Worm (Caenorhabditis elegans) whole organism, young adult: ENCODE data around the gene T04F3.1.

ENCODE experiments used
- B0035.1 ChIP-seq: sonication (generic microtip); optimal IDR thresholded peaks from 2 replicates; lab custom pipeline; 2016; ENCODE audit warnings: missing genetic modification characterization, mild to moderate bottlenecking, missing compliant biosample characterization, missing genotype, missing genetic modification reagents
- F55B11.4 ChIP-seq: sonication (generic microtip); optimal IDR thresholded peaks from 2 replicates; lab custom pipeline; 2016; ENCODE audit warnings: missing compliant biosample characterization, missing genetic modification characterization, borderline replicate concordance; ENCODE audit not compliant: insufficient read depth
- ekl-4 ChIP-seq: fragments of 200-800 bp; sonication (Bioruptor generic); IDR thresholded peaks from 2 replicates; pipeline ENCODE4 v1.3.6; 2022; ENCODE audit warnings: missing genetic modification reagents, missing genetic modification characterization, missing compliant biosample characterization
- hlh-26 ChIP-seq: fragments of 200-800 bp; sonication (Bioruptor generic); conservative IDR thresholded peaks from 2 replicates; pipeline ENCODE4 v1.3.6; 2022; ENCODE audit warnings: missing genetic modification reagents, missing genetic modification characterization, missing compliant biosample characterization
- nhr-120 ChIP-seq: fragments of 200-800 bp; sonication (Bioruptor generic); IDR thresholded peaks from 2 replicates; pipeline ENCODE4 v1.3.6; 2022; ENCODE audit warnings: missing genetic modification characterization, missing compliant biosample characterization
- somi-1 ChIP-seq: fragments of 200-800 bp; sonication (Bioruptor generic); optimal IDR thresholded peaks from 2 replicates; lab custom pipeline; 2018; ENCODE audit warnings: mild to moderate bottlenecking, missing genetic modification characterization, missing compliant biosample characterization

ce11 chrV:11716930-11717329, 22.9 kb upstream of the T04F3.1 start:
- TF ChIP-seq somi-1 (GFP tag; lab: Kevin White, UChicago) (no peak), hlh-26 (no peak), ekl-4 (GFP tag; lab: Robert Waterston, UW) (no peak), F55B11.4 (no peak), nhr-120 (GFP tag; lab: Robert Waterston, UW) (no peak), B0035.1 (no peak)
